Fruit fly (Drosophila melanogaster): ENCODE results near the gene CG6180.

DNA sequence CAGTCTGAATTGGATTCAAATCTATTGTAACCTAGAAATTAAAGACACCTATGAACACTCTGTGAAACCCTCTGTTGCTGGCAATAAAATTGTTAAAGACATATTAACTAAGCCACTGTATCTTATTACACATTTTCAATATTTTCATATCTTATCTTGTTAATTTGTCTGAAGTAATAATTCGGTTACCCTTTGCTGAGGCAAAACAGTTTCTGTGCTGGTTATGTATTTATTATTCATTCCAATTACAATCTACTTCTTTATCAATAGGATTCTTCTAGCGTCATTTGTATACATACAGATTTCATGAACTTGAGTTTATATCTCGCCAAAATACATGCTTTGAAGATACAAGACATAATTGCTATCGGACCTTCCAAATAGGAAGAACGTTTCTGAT, 1.1 kb downstream of the CG6180 start:
- no peak for TF ChIP-seq dac (GFP tag; optimal IDR thresholded peaks at IDR 0.05)
- no peak for TF ChIP-seq Hr39 (GFP tag; optimal IDR thresholded peaks at IDR 0.05)
- no peak for TF ChIP-seq Sox15 (GFP tag; optimal IDR thresholded peaks at IDR 0.05)
- TF ChIP-seq fd59A (GFP tag; optimal IDR thresholded peaks at IDR 0.05), result no peak
- TF ChIP-seq CG9139 (GFP tag; optimal IDR thresholded peaks at IDR 0.05), result no peak
- TF ChIP-seq CG6792 (GFP tag; optimal IDR thresholded peaks at IDR 0.05), result no peak
- TF ChIP-seq CG11762 (GFP tag; optimal IDR thresholded peaks at IDR 0.05; ENCODE audit: insufficient read depth), result no peak
- no peak for TF ChIP-seq CG6276 (GFP tag; optimal IDR thresholded peaks at IDR 0.05)
- no peak for TF ChIP-seq Blimp-1 (GFP tag; optimal IDR thresholded peaks at IDR 0.05)
- no peak for TF ChIP-seq lz (GFP tag; optimal IDR thresholded peaks at IDR 0.05)
- TF ChIP-seq Hr4 (GFP tag; optimal IDR thresholded peaks at IDR 0.05), result no peak
- no peak for TF ChIP-seq net (GFP tag; optimal IDR thresholded peaks at IDR 0.05)
- TF ChIP-seq Lpt (GFP tag; optimal IDR thresholded peaks at IDR 0.05), result no peak

All from whole organism, prepupa.